Fruit fly (Drosophila melanogaster): Measurements from ENCODE around the gene nesd.

- TF ChIP-seq CG1621 (tag; optimal IDR thresholded peaks at IDR 0.05) (no peak), fd85E (GFP tag; optimal IDR thresholded peaks at IDR 0.05) (no peak), cyc (GFP tag; optimal IDR thresholded peaks at IDR 0.05) (no peak), CG31627 (GFP tag; optimal IDR thresholded peaks at IDR 0.05) (no peak), Sox102F (GFP tag; optimal IDR thresholded peaks at IDR 0.05) (no peak), CG3919 (GFP tag; optimal IDR thresholded peaks at IDR 0.05) (no peak), pdm3 (GFP tag; optimal IDR thresholded peaks at IDR 0.05) (no peak), CG11294 (GFP tag; IDR thresholded peaks at IDR 0.05) (no peak), CG16779 (tag; optimal IDR thresholded peaks at IDR 0.05) (no peak)
Measured at dm6 chr2L:20121233-20121551, 27.4 kb downstream of the nesd start.
